Worm (Caenorhabditis elegans) whole organism, young adult: ENCODE measurements around the gene H29C22.1.

Experiments used
- athp-1 ChIP-seq: sonication (generic microtip); optimal IDR thresholded peaks from 2 replicates; lab custom pipeline; 2017; ENCODE audit warnings: mild to moderate bottlenecking, missing genetic modification characterization, missing compliant biosample characterization
- lin-26 ChIP-seq: fragments of 200-800 bp; sonication (Bioruptor generic); IDR thresholded peaks from 2 replicates; pipeline ENCODE4 v1.3.6; 2022; ENCODE audit warnings: missing genetic modification reagents, missing genetic modification characterization, missing compliant biosample characterization
- nfyb-1 ChIP-seq: fragments of 200-800 bp; sonication (Bioruptor generic); IDR thresholded peaks from 2 replicates; pipeline ENCODE4 v1.3.6; 2022; ENCODE audit warnings: missing genetic modification reagents, missing genetic modification characterization, missing compliant biosample characterization
- sptf-2 ChIP-seq: fragments of 200-800 bp; sonication (Bioruptor generic); optimal IDR thresholded peaks from 2 replicates; lab custom pipeline; 2018; ENCODE audit warnings: mild to moderate bottlenecking, missing genetic modification characterization, missing compliant biosample characterization
- unc-62 ChIP-seq: fragments of 150-350 bp; optimal IDR thresholded peaks from 2 replicates; lab custom pipeline; 2014; ENCODE audit warnings: missing biosample characterization, missing genetic modification reagents, missing genetic modification characterization
- ztf-6 ChIP-seq: fragments of 200-800 bp; sonication (Bioruptor generic); IDR thresholded peaks from 2 replicates; pipeline ENCODE4 v1.3.6; 2022; ENCODE audit warnings: missing genetic modification reagents, missing genetic modification characterization, missing compliant biosample characterization

DNA sequence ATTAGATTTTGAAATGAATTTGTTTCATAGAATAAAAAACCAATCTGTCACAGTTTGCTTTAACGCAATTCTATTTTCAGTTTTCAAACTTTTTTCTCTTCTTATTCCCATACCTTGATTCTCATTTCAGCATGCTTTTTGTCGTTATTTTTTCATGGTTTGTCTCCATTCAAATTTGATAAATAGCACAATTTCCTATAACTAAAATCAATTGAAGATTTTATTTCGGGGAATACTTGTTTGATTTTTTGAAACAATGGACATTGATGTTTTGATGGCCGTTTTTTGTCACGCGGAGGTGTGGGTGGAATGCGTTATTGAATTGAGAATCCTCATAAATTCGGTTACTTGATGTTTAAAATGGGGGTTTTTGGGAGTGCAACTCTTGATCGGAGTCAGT, 28.1 kb downstream of the H29C22.1 start, which contains the start of gene B0416.11:
- TF ChIP-seq ztf-6 (GFP tag; lab: Robert Waterston, UW) = no peak
- TF ChIP-seq unc-62 (GFP tag; lab: Kevin White, UChicago) = no peak
- no peak for TF ChIP-seq athp-1
- TF ChIP-seq nfyb-1 = no peak
- TF ChIP-seq sptf-2 (GFP tag; lab: Kevin White, UChicago) = no peak
- no peak for TF ChIP-seq lin-26 (GFP tag; lab: Robert Waterston, UW)
